Worm (Caenorhabditis elegans) whole organism, late embryonic: ENCODE data around the gene rgs-3.

Experiments
- C08G9.2 ChIP-seq: sonication (generic microtip); optimal IDR thresholded peaks from 2 replicates; lab custom pipeline; 2016; ENCODE audit warnings: mild to moderate bottlenecking, missing genetic modification characterization, moderate library complexity, missing compliant biosample characterization
- C38D4.7 ChIP-seq: fragments of 200-800 bp; sonication (Bioruptor generic); optimal IDR thresholded peaks from 2 replicates; lab custom pipeline; 2018; ENCODE audit warnings: mild to moderate bottlenecking, missing genetic modification characterization, moderate library complexity, missing compliant biosample characterization
- F13H6.1 ChIP-seq: sonication (generic microtip); optimal IDR thresholded peaks from 2 replicates; lab custom pipeline; 2016; ENCODE audit warnings: missing genetic modification characterization, missing compliant biosample characterization
- K09A11.1 ChIP-seq: sonication (generic microtip); optimal IDR thresholded peaks from 2 replicates; lab custom pipeline; 2017; ENCODE audit warnings: antibody characterized with exemption, mild to moderate bottlenecking, missing genetic modification characterization, missing compliant biosample characterization; ENCODE audit not compliant: insufficient read depth
- T23F11.4 ChIP-seq: fragments of 200-800 bp; sonication (Bioruptor generic); optimal IDR thresholded peaks from 2 replicates; lab custom pipeline; 2018; ENCODE audit warnings: mild to moderate bottlenecking, missing genetic modification characterization, missing compliant biosample characterization
- ahr-1 ChIP-seq: sonication (generic microtip); optimal IDR thresholded peaks from 2 replicates; lab custom pipeline; 2016; ENCODE audit warnings: missing genetic modification characterization, missing compliant biosample characterization
- ama-1 ChIP-seq: fragments of 150-350 bp; optimal IDR thresholded peaks from 2 replicates; lab custom pipeline; 2014
- ceh-14 ChIP-seq: sonication (generic microtip); optimal IDR thresholded peaks from 2 replicates; lab custom pipeline; 2016; ENCODE audit warnings: missing genotype, missing genetic modification characterization, missing compliant biosample characterization
- ceh-18 ChIP-seq: sonication (generic microtip); optimal IDR thresholded peaks from 2 replicates; lab custom pipeline; 2016; ENCODE audit warnings: missing genetic modification characterization, missing compliant biosample characterization
- ceh-2 ChIP-seq: sonication (generic microtip); optimal IDR thresholded peaks from 2 replicates; lab custom pipeline; 2016; ENCODE audit warnings: missing genotype, missing genetic modification characterization, missing compliant biosample characterization
- ceh-22 ChIP-seq: sonication (generic microtip); optimal IDR thresholded peaks from 2 replicates; lab custom pipeline; 2017; ENCODE audit warnings: missing biosample characterization, missing genetic modification characterization
- ceh-31 ChIP-seq: sonication (generic microtip); optimal IDR thresholded peaks from 2 replicates; lab custom pipeline; 2016; ENCODE audit warnings: missing genetic modification characterization, missing compliant biosample characterization
- ceh-34 ChIP-seq: sonication (generic microtip); optimal IDR thresholded peaks from 2 replicates; lab custom pipeline; 2016; ENCODE audit warnings: mild to moderate bottlenecking, missing genetic modification characterization, missing compliant biosample characterization
- ceh-45 ChIP-seq: fragments of 200-800 bp; sonication (Bioruptor generic); IDR thresholded peaks from 2 replicates; pipeline ENCODE4 v1.3.6; 2022; ENCODE audit warnings: missing genetic modification reagents, missing genetic modification characterization, missing compliant biosample characterization
- ceh-48 ChIP-seq: sonication (generic microtip); optimal IDR thresholded peaks from 2 replicates; lab custom pipeline; 2016; ENCODE audit warnings: missing genetic modification characterization, inconsistent platforms, missing compliant biosample characterization
- ceh-6 ChIP-seq: fragments of 200-800 bp; sonication (Bioruptor generic); optimal IDR thresholded peaks from 2 replicates; lab custom pipeline; 2018; ENCODE audit warnings: mild to moderate bottlenecking, missing genetic modification characterization, missing compliant biosample characterization
- dve-1 ChIP-seq: sonication (generic microtip); optimal IDR thresholded peaks from 2 replicates; lab custom pipeline; 2017; ENCODE audit warnings: antibody characterized with exemption, mild to moderate bottlenecking, missing genetic modification characterization, missing compliant biosample characterization
- elt-2 ChIP-seq: sonication (generic microtip); optimal IDR thresholded peaks from 2 replicates; lab custom pipeline; 2016; ENCODE audit warnings: missing genetic modification reagents, missing genetic modification characterization, missing compliant biosample characterization
- elt-4 ChIP-seq: sonication (generic microtip); optimal IDR thresholded peaks from 2 replicates; lab custom pipeline; 2016; ENCODE audit warnings: missing genetic modification characterization, missing compliant biosample characterization
- ets-4 ChIP-seq: sonication (generic microtip); optimal IDR thresholded peaks from 2 replicates; lab custom pipeline; 2016; ENCODE audit warnings: missing genetic modification characterization, missing compliant biosample characterization
- eyg-1 ChIP-seq: sonication (generic microtip); optimal IDR thresholded peaks from 2 replicates; lab custom pipeline; 2016; ENCODE audit warnings: missing genotype, missing genetic modification characterization, missing compliant biosample characterization
- fax-1 ChIP-seq: sonication (generic microtip); optimal IDR thresholded peaks from 2 replicates; lab custom pipeline; 2016; ENCODE audit warnings: missing genotype, missing genetic modification characterization, missing compliant biosample characterization
- fkh-6 ChIP-seq: sonication (generic microtip); optimal IDR thresholded peaks from 2 replicates; lab custom pipeline; 2016; ENCODE audit warnings: missing genetic modification characterization, missing compliant biosample characterization
- gmeb-2 ChIP-seq: sonication (generic microtip); optimal IDR thresholded peaks from 2 replicates; lab custom pipeline; 2016; ENCODE audit warnings: missing genetic modification characterization, inconsistent platforms, missing compliant biosample characterization
- hlh-13 ChIP-seq: fragments of 200-800 bp; sonication (Bioruptor generic); optimal IDR thresholded peaks from 2 replicates; lab custom pipeline; 2018; ENCODE audit warnings: mild to moderate bottlenecking, missing genetic modification characterization, missing compliant biosample characterization
- hlh-8 ChIP-seq: sonication (generic microtip); optimal IDR thresholded peaks from 2 replicates; lab custom pipeline; 2016; ENCODE audit warnings: missing genotype, missing genetic modification characterization, missing compliant biosample characterization
- lim-6 ChIP-seq: sonication (generic microtip); optimal IDR thresholded peaks from 2 replicates; lab custom pipeline; 2016; ENCODE audit warnings: missing genetic modification characterization, missing compliant biosample characterization
- lin-11 ChIP-seq: fragments of 200-800 bp; sonication (Bioruptor generic); optimal IDR thresholded peaks from 2 replicates; lab custom pipeline; 2018; ENCODE audit warnings: mild to moderate bottlenecking, missing genetic modification characterization, missing compliant biosample characterization
- madf-2 ChIP-seq: sonication (generic microtip); optimal IDR thresholded peaks from 2 replicates; lab custom pipeline; 2017; ENCODE audit warnings: missing genetic modification characterization, missing compliant biosample characterization
- mec-3 ChIP-seq: sonication (generic microtip); optimal IDR thresholded peaks from 2 replicates; lab custom pipeline; 2016; ENCODE audit warnings: borderline replicate concordance, missing genetic modification characterization, missing compliant biosample characterization
- nfya-1 ChIP-seq: sonication (generic microtip); optimal IDR thresholded peaks from 2 replicates; lab custom pipeline; 2017; ENCODE audit warnings: missing genetic modification characterization, mild to moderate bottlenecking, missing compliant biosample characterization, antibody characterized with exemption, moderate library complexity
- nhr-232 ChIP-seq: sonication (generic microtip); optimal IDR thresholded peaks from 2 replicates; lab custom pipeline; 2016; ENCODE audit warnings: missing genetic modification characterization, missing compliant biosample characterization
- odd-2 ChIP-seq: sonication (generic microtip); optimal IDR thresholded peaks from 2 replicates; lab custom pipeline; 2017; ENCODE audit warnings: antibody characterized with exemption, mild to moderate bottlenecking, missing genetic modification characterization, missing compliant biosample characterization
- pha-4 ChIP-seq: fragments of 150-350 bp; optimal IDR thresholded peaks from 2 replicates; lab custom pipeline; 2018; ENCODE audit warnings: missing biosample characterization, missing genetic modification reagents, missing genetic modification characterization
- pqm-1 ChIP-seq: sonication (generic microtip); optimal IDR thresholded peaks from 2 replicates; lab custom pipeline; 2016; ENCODE audit warnings: missing genetic modification characterization, missing compliant biosample characterization
- pros-1 ChIP-seq: fragments of 150-350 bp; optimal IDR thresholded peaks from 2 replicates; lab custom pipeline; 2014; ENCODE audit warnings: missing biosample characterization, missing genetic modification reagents, missing genetic modification characterization
- ref-2 ChIP-seq: sonication (generic microtip); optimal IDR thresholded peaks from 2 replicates; lab custom pipeline; 2016; ENCODE audit warnings: missing genetic modification characterization, missing compliant biosample characterization
- sdc-2 ChIP-seq: sonication (generic microtip); optimal IDR thresholded peaks from 2 replicates; lab custom pipeline; 2016; ENCODE audit warnings: missing genotype, missing genetic modification characterization, missing compliant biosample characterization
- sox-4 ChIP-seq: sonication (generic microtip); optimal IDR thresholded peaks from 2 replicates; lab custom pipeline; 2017; ENCODE audit warnings: mild to moderate bottlenecking, missing genetic modification characterization, inconsistent platforms, missing compliant biosample characterization
- syd-9 ChIP-seq: sonication (generic microtip); optimal IDR thresholded peaks from 2 replicates; lab custom pipeline; 2016; ENCODE audit warnings: mild to moderate bottlenecking, missing genetic modification characterization, moderate library complexity, missing compliant biosample characterization
- tbx-7 ChIP-seq: sonication (generic microtip); optimal IDR thresholded peaks from 2 replicates; lab custom pipeline; 2016; ENCODE audit warnings: missing genotype, missing genetic modification characterization, missing compliant biosample characterization
- ttx-3 ChIP-seq: sonication (generic microtip); optimal IDR thresholded peaks from 2 replicates; lab custom pipeline; 2016; ENCODE audit warnings: missing genetic modification reagents, missing genetic modification characterization, missing compliant biosample characterization
- unc-3 ChIP-seq, 2 experiments: fragments of 200-800 bp in 1 of 2; sonication (Bioruptor generic) in 1 of 2; sonication (generic microtip) in 1 of 2; conservative IDR thresholded peaks in 1 of 2; optimal IDR thresholded peaks in 1 of 2; 2 replicates each; pipeline versions ENCODE4 v1.3.6 to Lab custom; 2016 to 2022; ENCODE audit warnings: missing compliant biosample characterization in 2 of 2, missing genetic modification characterization in 2 of 2, missing genetic modification reagents in 1 of 2
- unc-42 ChIP-seq: sonication (generic microtip); optimal IDR thresholded peaks from 2 replicates; lab custom pipeline; 2016; ENCODE audit warnings: missing genotype, missing genetic modification characterization, missing compliant biosample characterization
- zip-5 ChIP-seq: sonication (generic microtip); optimal IDR thresholded peaks from 2 replicates; lab custom pipeline; 2016; ENCODE audit warnings: missing genetic modification characterization, missing compliant biosample characterization

Gene rgs-3

DNA sequence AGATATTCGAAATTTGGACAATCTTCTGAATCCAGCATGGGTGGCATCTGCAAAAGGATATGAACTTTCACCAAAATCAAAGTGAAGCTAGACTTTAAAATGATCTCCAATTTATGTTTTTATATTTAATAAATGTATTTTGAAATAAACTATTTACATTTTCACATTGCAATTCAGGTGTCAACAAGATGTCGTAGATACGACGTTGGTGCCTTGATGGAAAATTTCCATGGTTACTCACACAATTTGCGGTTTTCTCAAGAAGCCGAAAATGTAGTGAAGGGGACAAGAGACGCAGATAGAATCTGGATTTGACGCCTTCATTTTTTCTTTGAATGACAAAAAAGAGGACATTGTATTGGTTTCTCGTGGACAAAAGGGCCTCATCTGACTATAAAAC, at the start of gene rgs-3:
rgs-3 (plus strand) TSS at position 301 of the 400 bp plus-strand sequence.
- no peak for TF ChIP-seq unc-42 (tag; lab: Kevin White, UChicago)
- no peak for TF ChIP-seq unc-3 (GFP tag; conservative IDR thresholded peaks at IDR 0.05; lab: Robert Waterston, UW)
- no peak for TF ChIP-seq unc-3 (tag; optimal IDR thresholded peaks at IDR 0.05; lab: Kevin White, UChicago)
- no peak for TF ChIP-seq sdc-2 (tag; lab: Kevin White, UChicago)
- TF ChIP-seq ahr-1 (tag; lab: Kevin White, UChicago): no peak
- TF ChIP-seq nhr-232 (tag; lab: Kevin White, UChicago): no peak

DNA sequence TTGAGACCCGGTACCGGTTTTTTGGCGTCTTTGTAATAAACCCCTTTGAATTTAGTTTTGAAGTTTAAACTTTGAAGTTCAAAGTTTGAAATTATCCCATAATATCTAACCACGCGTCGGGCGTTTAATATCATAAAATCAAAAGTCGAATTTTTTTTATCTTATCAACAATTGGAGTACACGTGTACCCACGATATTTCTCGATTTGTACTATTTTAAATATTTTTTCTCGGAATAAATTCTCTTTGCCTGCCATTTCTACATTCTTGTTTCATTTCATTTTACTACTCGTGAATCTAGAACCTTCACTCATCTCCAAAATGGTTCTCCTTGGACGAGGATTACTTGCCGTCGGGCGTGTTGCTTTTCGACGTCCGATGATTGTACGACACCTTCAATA, 49.5 kb upstream of the rgs-3 start, which contains the start of gene gldc-1:
gldc-1 (plus strand) TSS at position 301 of the 400 bp plus-strand sequence.
- TF ChIP-seq lin-11 (tag; lab: Kevin White, UChicago) (no peak), unc-42 (tag; lab: Kevin White, UChicago) (no peak), ttx-3 (tag; lab: Kevin White, UChicago) (no peak), F13H6.1 (tag; lab: Kevin White, UChicago) (no peak)

DNA sequence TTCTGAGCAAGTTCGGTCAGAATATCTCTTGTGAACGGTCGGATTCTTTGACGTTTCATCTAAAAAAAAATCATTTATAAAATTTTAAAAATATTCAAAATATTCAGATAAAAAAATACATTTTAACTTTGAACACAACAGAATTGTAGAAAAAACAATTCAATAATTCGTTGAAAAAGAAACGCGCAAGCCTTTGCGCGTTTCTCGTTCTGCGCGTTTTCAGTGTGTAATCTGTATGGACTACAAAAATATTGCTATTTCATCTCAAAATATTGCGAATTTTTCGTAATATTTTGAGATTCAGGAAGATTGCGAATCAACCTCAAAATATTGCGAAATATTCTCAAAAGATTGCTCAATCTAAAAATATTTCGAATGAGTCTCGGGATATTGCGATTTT, 43.7 kb upstream of the rgs-3 start, which contains the start of gene R12C12.7:
R12C12.7 (minus strand) TSS at position 59 of the 400 bp plus-strand sequence.
- no peak for TF ChIP-seq ceh-48 (tag; lab: Kevin White, UChicago)
- TF ChIP-seq C38D4.7: no peak
- TF ChIP-seq hlh-13: no peak
- TF ChIP-seq elt-2: peak; percentile 37
- TF ChIP-seq, all 69 proteins: peak for 1

DNA sequence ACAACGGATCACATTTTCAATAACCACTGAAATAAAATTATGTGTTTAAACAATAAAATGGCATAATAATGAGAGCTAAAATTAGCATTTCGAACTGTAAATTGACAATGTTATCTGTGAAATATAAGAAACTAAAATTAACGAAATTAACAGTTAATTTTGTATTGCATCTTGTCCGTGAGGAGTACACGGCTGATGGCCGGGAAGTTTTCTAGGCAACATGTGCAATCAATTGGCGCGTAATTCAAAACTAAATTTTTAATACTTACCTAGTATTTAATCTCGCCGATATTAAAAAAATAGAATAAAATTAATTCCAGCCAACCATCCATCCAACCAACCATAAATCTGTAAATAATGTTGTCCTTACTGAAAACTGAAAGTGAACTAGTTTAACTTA, 38.1 kb upstream of the rgs-3 start:
- TF ChIP-seq ceh-14 (tag; lab: Kevin White, UChicago) (peak; percentile 60), sox-4 (tag; lab: Kevin White, UChicago) (no peak), C38D4.7 (no peak), ama-1 (no peak), syd-9 (no peak), pqm-1 (tag; lab: Kevin White, UChicago) (peak; percentile 32), ceh-6 (GFP tag; lab: Kevin White, UChicago) (no peak), ceh-22 (tag; lab: Kevin White, UChicago) (no peak), C08G9.2 (tag; lab: Kevin White, UChicago) (peak; percentile 94), ceh-18 (tag; lab: Kevin White, UChicago) (peak; percentile 10), ref-2 (peak; percentile 72), ceh-2 (peak; percentile 90), F13H6.1 (tag; lab: Kevin White, UChicago) (peak; percentile 24), ceh-31 (tag; lab: Kevin White, UChicago) (peak; percentile 92), odd-2 (no peak), ceh-48 (tag; lab: Kevin White, UChicago) (no peak), ahr-1 (tag; lab: Kevin White, UChicago) (peak; percentile 30), hlh-8 (tag; lab: Kevin White, UChicago) (peak; percentile 93), eyg-1 (tag; lab: Kevin White, UChicago) (peak; percentile 6), pros-1 (tag; lab: Kevin White, UChicago) (no peak), lim-6 (tag; lab: Kevin White, UChicago) (peak; percentile 38), K09A11.1 (tag; lab: Kevin White, UChicago) (no peak), dve-1 (no peak), nfya-1 (tag; lab: Kevin White, UChicago) (no peak), zip-5 (tag; lab: Kevin White, UChicago) (peak; percentile 78), ceh-34 (tag; lab: Kevin White, UChicago) (peak; percentile 43), elt-2 (peak; percentile 52), mec-3 (tag; lab: Kevin White, UChicago) (peak; percentile 73), unc-42 (tag; lab: Kevin White, UChicago) (peak; percentile 70), sdc-2 (tag; lab: Kevin White, UChicago) (peak; percentile 23), ets-4 (peak; percentile 95), pha-4 (tag; lab: Kevin White, UChicago) (no peak), ceh-45 (GFP tag; lab: Robert Waterston, UW) (no peak), T23F11.4 (no peak), elt-4 (tag; lab: Kevin White, UChicago) (no peak), gmeb-2 (tag; lab: Kevin White, UChicago) (no peak), tbx-7 (tag; lab: Kevin White, UChicago) (peak; percentile 95), madf-2 (tag; lab: Kevin White, UChicago) (no peak), fax-1 (tag; lab: Kevin White, UChicago) (peak; percentile 63), fkh-6 (tag; lab: Kevin White, UChicago) (peak; percentile 22)
